Fruit fly (Drosophila melanogaster): ENCODE measurements around the gene Sems.

- TF ChIP-seq CG8159 (tag; optimal IDR thresholded peaks at IDR 0.05) (no peak), Pif1A (GFP tag; optimal IDR thresholded peaks at IDR 0.05) (no peak), EcR (GFP tag; optimal IDR thresholded peaks at IDR 0.05) (no peak), CG34367 (tag; optimal IDR thresholded peaks at IDR 0.05) (no peak)
Measured at dm6 chr3L:20921859-20922258, 34.7 kb downstream of the Sems start.
